Worm (Caenorhabditis elegans): Measurements from ENCODE around the gene srx-12.

DNA sequence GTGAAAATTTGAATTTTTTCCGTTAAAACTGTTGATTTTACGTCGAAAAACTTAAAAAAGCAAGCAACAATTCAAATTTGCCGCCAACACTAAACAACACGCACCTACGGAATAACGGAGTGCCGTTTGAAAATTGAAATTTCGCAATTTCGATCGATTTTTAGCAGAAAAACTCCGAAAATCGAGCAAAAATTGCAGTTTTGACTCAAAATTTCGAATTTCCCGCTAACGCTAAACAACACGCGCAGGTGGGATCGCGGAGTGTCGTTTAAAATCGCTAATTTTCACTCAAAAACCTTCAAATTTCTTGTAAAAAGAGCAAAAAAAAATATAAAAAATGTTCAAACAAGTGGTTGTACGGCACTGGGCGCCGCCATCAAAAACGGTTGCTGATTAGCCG is 12.7 kb downstream of the srx-12 start:
- TF ChIP-seq mes-4 (tag; optimal IDR thresholded peaks at IDR 0.05) (no peak), attf-6 (GFP tag; IDR thresholded peaks at IDR 0.05) (no peak), snpc-4 (GFP tag; optimal IDR thresholded peaks at IDR 0.05) (no peak), snpc-4 (tag; optimal IDR thresholded peaks at IDR 0.05) (no peak), K12H6.12 (tag; optimal IDR thresholded peaks at IDR 0.05) (no peak), akir-1 (GFP tag; optimal IDR thresholded peaks at IDR 0.05) (no peak), sea-2 (GFP tag; IDR thresholded peaks at IDR 0.05) (no peak), nfya-2 (GFP tag; IDR thresholded peaks at IDR 0.05) (no peak), ZK185.1 (tag; optimal IDR thresholded peaks at IDR 0.05; ENCODE audit: poor library complexity, severe bottlenecking) (no peak), tbx-9 (tag; optimal IDR thresholded peaks at IDR 0.05; ENCODE audit: borderline replicate concordance) (no peak), nhr-90 (tag; optimal IDR thresholded peaks at IDR 0.05) (no peak), nhr-27 (tag; optimal IDR thresholded peaks at IDR 0.05) (no peak)

Data from whole organism, young adult.